Fruit fly (Drosophila melanogaster) whole organism, embryonic: ENCODE data around the gene CG32295.
A peak's percentile ranks its signal among the peaks of the same experiment; 100 is the strongest.

Source experiments
- Aef1 ChIP-seq: fragments of 200-800 bp; sonication (Bioruptor generic); IDR thresholded peaks from 3 replicates; pipeline ENCODE4 v1.3.6; 2022; ENCODE audit warnings: missing biosample characterization, missing genetic modification characterization
- Atf3 ChIP-seq: fragments of 200-800 bp; sonication (Bioruptor generic); optimal IDR thresholded peaks from 3 replicates; lab custom pipeline; 2016; ENCODE audit warnings: missing biosample characterization, missing genetic modification characterization
- CG12219 ChIP-seq: fragments of 200-800 bp; sonication (Bioruptor generic); optimal IDR thresholded peaks from 3 replicates; lab custom pipeline; 2018; ENCODE audit warnings: missing biosample characterization, mild to moderate bottlenecking, missing genetic modification characterization
- CG12391 ChIP-seq: fragments of 200-800 bp; sonication (Bioruptor generic); optimal IDR thresholded peaks from 3 replicates; lab custom pipeline; 2018; ENCODE audit warnings: missing biosample characterization, mild to moderate bottlenecking, missing genetic modification characterization, moderate library complexity
- CG1603 ChIP-seq: fragments of 200-800 bp; sonication (Bioruptor generic); optimal IDR thresholded peaks from 2 replicates; lab custom pipeline; 2019; ENCODE audit warnings: missing biosample characterization, mild to moderate bottlenecking, missing genetic modification characterization, moderate library complexity
- CG16815 ChIP-seq: fragments of 200-800 bp; sonication (Bioruptor generic); optimal IDR thresholded peaks from 3 replicates; lab custom pipeline; 2017; ENCODE audit warnings: missing biosample characterization, mild to moderate bottlenecking, missing genetic modification characterization
- CG16863 ChIP-seq: fragments of 200-800 bp; sonication (Bioruptor generic); optimal IDR thresholded peaks from 3 replicates; lab custom pipeline; 2016; ENCODE audit warnings: missing biosample characterization, missing genetic modification characterization
- CG17328 ChIP-seq: fragments of 200-800 bp; sonication (Bioruptor generic); IDR thresholded peaks from 2 replicates; pipeline ENCODE4 v1.3.6; 2022; ENCODE audit warnings: missing biosample characterization, missing genetic modification characterization
- CG17359 ChIP-seq: fragments of 200-800 bp; sonication (Bioruptor generic); optimal IDR thresholded peaks from 3 replicates; lab custom pipeline; 2018; ENCODE audit warnings: missing biosample characterization, mild to moderate bottlenecking, missing genetic modification characterization, moderate library complexity
- CG18599 ChIP-seq: fragments of 200-800 bp; sonication (Bioruptor generic); optimal IDR thresholded peaks from 3 replicates; lab custom pipeline; 2017; ENCODE audit warnings: missing biosample characterization, missing genetic modification characterization, mild to moderate bottlenecking, moderate library complexity, missing genetic modification reagents
- CG2116 ChIP-seq: fragments of 200-800 bp; sonication (Bioruptor generic); optimal IDR thresholded peaks from 3 replicates; lab custom pipeline; 2018; ENCODE audit warnings: missing biosample characterization, mild to moderate bottlenecking, missing genetic modification characterization
- CG3995 ChIP-seq: fragments of 200-800 bp; sonication (Bioruptor generic); optimal IDR thresholded peaks from 3 replicates; lab custom pipeline; 2016; ENCODE audit warnings: missing biosample characterization, missing genetic modification characterization
- CG5180 ChIP-seq: fragments of 200-800 bp; sonication (Bioruptor generic); optimal IDR thresholded peaks from 3 replicates; lab custom pipeline; 2017; ENCODE audit warnings: missing biosample characterization, missing genetic modification characterization, mild to moderate bottlenecking, moderate library complexity, missing genetic modification reagents
- CG5953 ChIP-seq: fragments of 200-800 bp; sonication (Bioruptor generic); IDR thresholded peaks from 2 replicates; pipeline ENCODE4 v1.3.6; 2022; ENCODE audit warnings: missing biosample characterization, missing genetic modification characterization
- CG6689 ChIP-seq: fragments of 200-800 bp; sonication (Bioruptor generic); IDR thresholded peaks from 2 replicates; pipeline ENCODE4 v1.3.6; 2022; ENCODE audit warnings: missing biosample characterization, missing genetic modification characterization
- CG7556 ChIP-seq: fragments of 200-800 bp; sonication (Bioruptor generic); optimal IDR thresholded peaks from 2 replicates; lab custom pipeline; 2017; ENCODE audit warnings: missing biosample characterization, mild to moderate bottlenecking, missing genetic modification characterization
- CG7745 ChIP-seq: fragments of 200-800 bp; sonication (Bioruptor generic); optimal IDR thresholded peaks from 2 replicates; lab custom pipeline; 2018; ENCODE audit warnings: missing biosample characterization, mild to moderate bottlenecking, missing genetic modification characterization, moderate library complexity
- CG7786 ChIP-seq: fragments of 200-800 bp; sonication (Bioruptor generic); optimal IDR thresholded peaks from 2 replicates; lab custom pipeline; 2016; ENCODE audit warnings: missing biosample characterization, missing genetic modification characterization
- CG8290 ChIP-seq, 3 experiments: fragments of 200-800 bp; sonication (Bioruptor generic); optimal IDR thresholded peaks; 2 replicates each; lab custom pipeline; 2016 to 2019; ENCODE audit warnings: missing biosample characterization in 3 of 3, missing genetic modification characterization in 3 of 3, mild to moderate bottlenecking in 2 of 3, moderate library complexity in 1 of 3
- D ChIP-seq, 2 experiments: fragments of 200-800 bp in 1 of 2; fragments of >200 bp in 1 of 2; sonication (Bioruptor generic) in 1 of 2; optimal IDR thresholded peaks; 2 replicates in 1 of 2; 3 replicates in 1 of 2; lab custom pipeline; 2017; ENCODE audit warnings: mild to moderate bottlenecking in 1 of 2, missing biosample characterization in 1 of 2, missing genetic modification characterization in 1 of 2, missing genetic modification reagents in 1 of 2
- Ets65A ChIP-seq: fragments of 200-800 bp; sonication (Bioruptor generic); peaks from one replicate; lab custom pipeline; 2016; ENCODE audit warnings: missing biosample characterization, missing genetic modification characterization
- Gug ChIP-seq: fragments of 200-800 bp; sonication (Bioruptor generic); IDR thresholded peaks from 4 replicates; pipeline ENCODE4 v1.3.6; 2022; ENCODE audit warnings: missing biosample characterization, missing genetic modification characterization
- HLH3B ChIP-seq: fragments of 200-800 bp; sonication (Bioruptor generic); IDR thresholded peaks from 2 replicates; pipeline ENCODE4 v1.3.6; 2022; ENCODE audit warnings: missing biosample characterization, missing genetic modification characterization
- Hmx ChIP-seq: fragments of 200-800 bp; sonication (Bioruptor generic); optimal IDR thresholded peaks from 2 replicates; lab custom pipeline; 2016; ENCODE audit warnings: missing biosample characterization, missing genetic modification characterization
- Hsf ChIP-seq: fragments of 200-800 bp; sonication (Bioruptor generic); optimal IDR thresholded peaks from 3 replicates; lab custom pipeline; 2016; ENCODE audit warnings: missing biosample characterization, missing genetic modification characterization
- Six4 ChIP-seq: fragments of 200-800 bp; sonication (Bioruptor generic); optimal IDR thresholded peaks from 2 replicates; lab custom pipeline; 2016; ENCODE audit warnings: missing biosample characterization, missing genetic modification characterization
- Sox102F ChIP-seq: fragments of 200-800 bp; sonication (Bioruptor generic); optimal IDR thresholded peaks from 2 replicates; lab custom pipeline; 2018; ENCODE audit warnings: missing biosample characterization, mild to moderate bottlenecking, missing genetic modification characterization, moderate library complexity
- Taf1 ChIP-seq: fragments of 200-800 bp; sonication (Bioruptor generic); IDR thresholded peaks from 2 replicates; pipeline ENCODE4 v1.3.6; 2022; ENCODE audit warnings: missing biosample characterization, missing genetic modification characterization
- Xbp1 ChIP-seq: fragments of 200-800 bp; sonication (Bioruptor generic); optimal IDR thresholded peaks from 3 replicates; lab custom pipeline; 2016; ENCODE audit warnings: missing biosample characterization, mild to moderate bottlenecking, missing genetic modification characterization
- ac ChIP-seq: fragments of 200-800 bp; sonication (Bioruptor generic); optimal IDR thresholded peaks from 3 replicates; lab custom pipeline; 2017; ENCODE audit warnings: missing biosample characterization, mild to moderate bottlenecking, missing genetic modification characterization
- cg ChIP-seq: fragments of 200-800 bp; sonication (Bioruptor generic); optimal IDR thresholded peaks from 3 replicates; lab custom pipeline; 2019; ENCODE audit warnings: missing biosample characterization, mild to moderate bottlenecking, missing genetic modification characterization, moderate library complexity
- crol ChIP-seq: fragments of 200-800 bp; sonication (Bioruptor generic); IDR thresholded peaks from 2 replicates; pipeline ENCODE4 v1.3.6; 2022; ENCODE audit warnings: missing biosample characterization, missing genetic modification characterization
- da ChIP-seq: fragments of 200-800 bp; sonication (Bioruptor generic); optimal IDR thresholded peaks from 2 replicates; lab custom pipeline; 2016; ENCODE audit warnings: missing biosample characterization, missing genetic modification characterization
- dmrt11E ChIP-seq: fragments of 200-800 bp; sonication (Bioruptor generic); optimal IDR thresholded peaks from 3 replicates; lab custom pipeline; 2018; ENCODE audit warnings: missing biosample characterization, mild to moderate bottlenecking, missing genetic modification characterization, moderate library complexity
- dmrt99B ChIP-seq: fragments of 200-800 bp; sonication (Bioruptor generic); optimal IDR thresholded peaks from 2 replicates; lab custom pipeline; 2018; ENCODE audit warnings: missing biosample characterization, mild to moderate bottlenecking, missing genetic modification characterization, moderate library complexity
- dpn ChIP-seq, 2 experiments: fragments of 200-800 bp; sonication (Bioruptor generic); optimal IDR thresholded peaks; 3 replicates each; lab custom pipeline; 2016; ENCODE audit warnings: missing biosample characterization in 2 of 2, missing genetic modification characterization in 2 of 2
- dysf ChIP-seq: fragments of 200-800 bp; sonication (Bioruptor generic); IDR thresholded peaks from 3 replicates; pipeline ENCODE4 v1.3.6; 2022; ENCODE audit warnings: missing biosample characterization, missing genetic modification characterization
- fd96Cb ChIP-seq: fragments of 200-800 bp; sonication (Bioruptor generic); optimal IDR thresholded peaks from 2 replicates; lab custom pipeline; 2018; ENCODE audit warnings: missing biosample characterization, mild to moderate bottlenecking, missing genetic modification characterization, moderate library complexity
- grau ChIP-seq: fragments of 200-800 bp; optimal IDR thresholded peaks from 3 replicates; lab custom pipeline; 2019; ENCODE audit warnings: missing biosample characterization, mild to moderate bottlenecking, missing genetic modification characterization, moderate library complexity
- lab ChIP-seq: fragments of 200-800 bp; sonication (Bioruptor generic); optimal IDR thresholded peaks from 3 replicates; lab custom pipeline; 2017; ENCODE audit warnings: missing biosample characterization, missing genetic modification characterization, mild to moderate bottlenecking, moderate library complexity, missing genetic modification reagents
- mam ChIP-seq: fragments of 200-800 bp; sonication (Bioruptor generic); optimal IDR thresholded peaks from 3 replicates; lab custom pipeline; 2016; ENCODE audit warnings: missing biosample characterization, missing genetic modification characterization
- pb ChIP-seq: fragments of 200-800 bp; sonication (Bioruptor generic); optimal IDR thresholded peaks from 3 replicates; lab custom pipeline; 2016; ENCODE audit warnings: missing biosample characterization, missing genetic modification characterization
- ro ChIP-seq: fragments of 200-800 bp; sonication (Bioruptor generic); IDR thresholded peaks from 2 replicates; pipeline ENCODE4 v1.3.6; 2022; ENCODE audit warnings: missing biosample characterization, missing genetic modification characterization
- row ChIP-seq: fragments of 200-800 bp; sonication (Bioruptor generic); IDR thresholded peaks from 3 replicates; pipeline ENCODE4 v1.3.6; 2022; ENCODE audit warnings: missing biosample characterization, missing genetic modification characterization
- seq ChIP-seq: fragments of 200-800 bp; sonication (Bioruptor generic); IDR thresholded peaks from 2 replicates; pipeline ENCODE4 v1.3.6; 2022; ENCODE audit warnings: missing biosample characterization, missing genetic modification characterization
- sima ChIP-seq: fragments of 200-800 bp; sonication (Bioruptor generic); optimal IDR thresholded peaks from 2 replicates; lab custom pipeline; 2016; ENCODE audit warnings: missing biosample characterization, missing genetic modification characterization
- slbo ChIP-seq: fragments of 200-800 bp; sonication (Bioruptor generic); IDR thresholded peaks from 2 replicates; pipeline ENCODE4 v1.3.6; 2022; ENCODE audit warnings: missing biosample characterization, missing genetic modification characterization
- wdn ChIP-seq: fragments of 200-800 bp; sonication (Bioruptor generic); IDR thresholded peaks from 2 replicates; pipeline ENCODE4 v1.3.6; 2022; ENCODE audit warnings: missing biosample characterization, missing genetic modification characterization
- yki ChIP-seq: fragments of >200 bp; optimal IDR thresholded peaks from 3 replicates; lab custom pipeline; 2018
- zen2 ChIP-seq: fragments of 200-800 bp; sonication (Bioruptor generic); IDR thresholded peaks from 3 replicates; pipeline ENCODE4 v1.3.6; 2022; ENCODE audit warnings: missing biosample characterization, missing genetic modification characterization; ENCODE audit not compliant: partially characterized antibody

The CG32295 gene

dm6 chr3L:2533732-2534073 is 6.9 kb upstream of the CG32295 start (continued):
- TF ChIP-seq ro (GFP tag; lab: Robert Waterston, UW) = no peak
- peak; percentile 21 for TF ChIP-seq mam (GFP tag; lab: Kevin White, UChicago)
- TF ChIP-seq CG6689 = 0 out of 2 replicates have a peak, but pooled peaks have one; percentile 16
- no peak for TF ChIP-seq CG3995 (GFP tag; lab: Kevin White, UChicago)
- no peak for TF ChIP-seq Taf1
- 0 out of 2 replicates have a peak, but pooled peaks have one; percentile 31 for TF ChIP-seq HLH3B
- no peak for TF ChIP-seq CG7745 (tag; lab: Kevin White, UChicago)
- peak; percentile 37 for TF ChIP-seq fd96Cb (tag; lab: Kevin White, UChicago)
- no peak for TF ChIP-seq sima
- peak; percentile 41; the same call in 2 of the 3 replicates for TF ChIP-seq row (GFP tag; lab: Robert Waterston, UW)
- TF ChIP-seq Ets65A = peak; percentile 75
- peak; percentile 9 for TF ChIP-seq CG12219 (GFP tag; lab: Kevin White, UChicago)
- TF ChIP-seq D (optimal IDR thresholded peaks at IDR 0.05; lab: Kevin White, UChicago) = no peak
- TF ChIP-seq D (GFP tag; optimal IDR thresholded peaks at IDR 0.05; lab: Kevin White, UChicago) = peak; percentile 31
- TF ChIP-seq dmrt99B (tag; lab: Kevin White, UChicago) = peak; percentile 21
- peak; percentile 32 for TF ChIP-seq Xbp1
- 0 out of 2 replicates have a peak, but pooled peaks have one; percentile 25 for TF ChIP-seq wdn (GFP tag; lab: Robert Waterston, UW)
- TF ChIP-seq CG7556 = no peak
- peak; percentile 18 for TF ChIP-seq CG16863
- peak; percentile 21 for TF ChIP-seq CG7786 (GFP tag; lab: Kevin White, UChicago)
- TF ChIP-seq CG2116 = no peak
- TF ChIP-seq CG17359 = peak; percentile 29
- TF ChIP-seq Hsf (GFP tag; lab: Kevin White, UChicago) = no peak
- TF ChIP-seq zen2 (GFP tag; lab: Robert Waterston, UW) = no peak
- no peak for TF ChIP-seq CG8290 (GFP tag; optimal IDR thresholded peaks at IDR 0.05; lab: Kevin White, UChicago)
- TF ChIP-seq CG8290 (tag; optimal IDR thresholded peaks at IDR 0.05; lab: Kevin White, UChicago) = peak in 1 of 2 experiments; percentile 21
- peak; percentile 23 for TF ChIP-seq lab (GFP tag; lab: Kevin White, UChicago)
- TF ChIP-seq da (GFP tag; lab: Kevin White, UChicago) = no peak
- TF ChIP-seq pb (GFP tag; lab: Kevin White, UChicago) = no peak
- TF ChIP-seq Sox102F = peak; percentile 34
- TF ChIP-seq CG12391 (tag; lab: Kevin White, UChicago) = peak; percentile 1
- peak; percentile 16 for TF ChIP-seq grau (tag; lab: Kevin White, UChicago)
- TF ChIP-seq cg (GFP tag; lab: Kevin White, UChicago) = no peak
- 0 out of 3 replicates have a peak, but pooled peaks have one; percentile 51 for TF ChIP-seq dysf
- no peak for TF ChIP-seq Six4 (GFP tag; lab: Kevin White, UChicago)
- TF ChIP-seq crol (GFP tag; lab: Robert Waterston, UW) = peak; percentile 10; the same call in 1 of the 2 replicates
- TF ChIP-seq ac (GFP tag; lab: Kevin White, UChicago) = no peak
- TF ChIP-seq CG5180 (GFP tag; lab: Kevin White, UChicago) = no peak
- TF ChIP-seq CG5953 (GFP tag; lab: Robert Waterston, UW) = peak; percentile 12; the same call in 1 of the 2 replicates
- no peak for TF ChIP-seq Aef1 (GFP tag; lab: Robert Waterston, UW)
- 0 out of 2 replicates have a peak, but pooled peaks have one; percentile 16 for TF ChIP-seq seq (GFP tag; lab: Robert Waterston, UW)
- TF ChIP-seq CG17328 (GFP tag; lab: Robert Waterston, UW) = 0 out of 2 replicates have a peak, but pooled peaks have one; percentile 32
- TF ChIP-seq Hmx (GFP tag; lab: Kevin White, UChicago) = no peak
- TF ChIP-seq CG16815 (GFP tag; lab: Kevin White, UChicago) = no peak
- TF ChIP-seq CG1603 (tag; lab: Kevin White, UChicago) = peak; percentile 50
- TF ChIP-seq CG18599 (GFP tag; lab: Kevin White, UChicago) = peak; percentile 29
- peak; percentile 40; the same call in 1 of the 2 replicates for TF ChIP-seq slbo (GFP tag; lab: Robert Waterston, UW)
- 0 out of 4 replicates have a peak, but pooled peaks have one; percentile 5 for TF ChIP-seq Gug (GFP tag; lab: Robert Waterston, UW)
- TF ChIP-seq dpn (GFP tag; optimal IDR thresholded peaks at IDR 0.05; lab: Kevin White, UChicago) = peak in 1 of 2 experiments; percentile 3
- TF ChIP-seq yki (lab: Kevin White, UChicago) = no peak
- no peak for TF ChIP-seq Atf3
- TF ChIP-seq dmrt11E (tag; lab: Kevin White, UChicago) = no peak
